Worm (Caenorhabditis elegans) whole organism, L2 larva: ENCODE measurements around the gene F32D8.4.

Experiments used
- C34F6.9 ChIP-seq: fragments of 150-350 bp; optimal IDR thresholded peaks from 2 replicates; lab custom pipeline; 2014; ENCODE audit warnings: missing biosample characterization, missing genetic modification characterization
- F13H6.1 ChIP-seq: sonication (generic microtip); optimal IDR thresholded peaks from 2 replicates; lab custom pipeline; 2016; ENCODE audit warnings: missing genetic modification characterization, missing compliant biosample characterization
- R02D3.7 ChIP-seq: fragments of 150-350 bp; optimal IDR thresholded peaks from 2 replicates; lab custom pipeline; 2014; ENCODE audit warnings: missing biosample characterization, missing genetic modification characterization
- Y55F3AM.14 ChIP-seq: fragments of 200-800 bp; sonication (Bioruptor generic); optimal IDR thresholded peaks from 2 replicates; lab custom pipeline; 2018; ENCODE audit warnings: mild to moderate bottlenecking, missing genetic modification characterization, missing compliant biosample characterization
- ZK546.5 ChIP-seq: sonication (generic microtip); optimal IDR thresholded peaks from 2 replicates; lab custom pipeline; 2017; ENCODE audit warnings: missing biosample characterization, missing genetic modification characterization
- alr-1 ChIP-seq: fragments of 150-350 bp; optimal IDR thresholded peaks from 2 replicates; lab custom pipeline; 2014; ENCODE audit warnings: missing biosample characterization, missing genetic modification characterization
- aly-2 ChIP-seq: fragments of 150-350 bp; optimal IDR thresholded peaks from 2 replicates; lab custom pipeline; 2014; ENCODE audit warnings: missing biosample characterization, missing genetic modification characterization
- ama-1 ChIP-seq: fragments of 150-350 bp; optimal IDR thresholded peaks from 2 replicates; lab custom pipeline; 2018; ENCODE audit warnings: inconsistent platforms
- blmp-1 ChIP-seq: sonication (generic microtip); optimal IDR thresholded peaks from 2 replicates; lab custom pipeline; 2017; ENCODE audit warnings: missing genetic modification characterization, mild to moderate bottlenecking, missing compliant biosample characterization, antibody characterized with exemption, moderate library complexity; ENCODE audit not compliant: insufficient read depth
- ceh-16 ChIP-seq: fragments of 150-350 bp; optimal IDR thresholded peaks from 2 replicates; lab custom pipeline; 2014; ENCODE audit warnings: missing biosample characterization, missing genetic modification characterization
- ceh-82 ChIP-seq: fragments of 150-350 bp; optimal IDR thresholded peaks from 2 replicates; lab custom pipeline; 2014; ENCODE audit warnings: missing biosample characterization, missing genetic modification characterization
- crh-2 ChIP-seq: sonication (generic microtip); optimal IDR thresholded peaks from 2 replicates; lab custom pipeline; 2017; ENCODE audit warnings: missing biosample characterization, missing genetic modification characterization
- dmd-4 ChIP-seq: sonication (generic microtip); optimal IDR thresholded peaks from 2 replicates; lab custom pipeline; 2017; ENCODE audit warnings: missing biosample characterization, missing genetic modification characterization
- egl-27 ChIP-seq: sonication (generic microtip); optimal IDR thresholded peaks from 3 replicates; lab custom pipeline; 2017; ENCODE audit warnings: missing biosample characterization, missing genetic modification reagents, missing genetic modification characterization
- elt-1 ChIP-seq: fragments of 150-350 bp; optimal IDR thresholded peaks from 2 replicates; lab custom pipeline; 2014; ENCODE audit warnings: missing biosample characterization, missing genetic modification characterization
- elt-3 ChIP-seq: sonication (generic microtip); optimal IDR thresholded peaks from 2 replicates; lab custom pipeline; 2017; ENCODE audit warnings: missing biosample characterization, missing genetic modification characterization
- fos-1 ChIP-seq: fragments of 150-350 bp; optimal IDR thresholded peaks from 2 replicates; lab custom pipeline; 2014; ENCODE audit warnings: missing biosample characterization, missing genetic modification characterization
- gmeb-1 ChIP-seq: fragments of 150-350 bp; optimal IDR thresholded peaks from 2 replicates; lab custom pipeline; 2014; ENCODE audit warnings: missing biosample characterization, missing genetic modification characterization
- lin-11 ChIP-seq: fragments of 150-350 bp; sonication (generic microtip); optimal IDR thresholded peaks from 2 replicates; lab custom pipeline; 2014; ENCODE audit warnings: missing biosample characterization, missing genetic modification characterization, inconsistent platforms, mixed read lengths
- lin-13 ChIP-seq: fragments of 150-350 bp; optimal IDR thresholded peaks from 2 replicates; lab custom pipeline; 2014; ENCODE audit warnings: missing biosample characterization, missing genetic modification reagents, missing genetic modification characterization
- lin-39 ChIP-seq: fragments of 150-350 bp; optimal IDR thresholded peaks from 2 replicates; lab custom pipeline; 2014; ENCODE audit warnings: missing biosample characterization, missing genetic modification reagents, missing genetic modification characterization
- lsy-2 ChIP-seq, 2 experiments: fragments of 150-350 bp in 1 of 2; sonication (generic microtip) in 1 of 2; optimal IDR thresholded peaks; 2 replicates each; lab custom pipeline; 2014 to 2017; ENCODE audit warnings: missing biosample characterization in 2 of 2, missing genetic modification characterization in 2 of 2
- mab-5 ChIP-seq: fragments of 150-350 bp; optimal IDR thresholded peaks from 2 replicates; lab custom pipeline; 2014; ENCODE audit warnings: missing biosample characterization, missing genetic modification characterization
- mbf-1 ChIP-seq: sonication (generic microtip); optimal IDR thresholded peaks from 2 replicates; lab custom pipeline; 2017; ENCODE audit warnings: missing biosample characterization, missing genetic modification characterization
- mdl-1 ChIP-seq, 2 experiments: fragments of 150-350 bp in 1 of 2; sonication (generic microtip) in 1 of 2; optimal IDR thresholded peaks; 2 replicates each; lab custom pipeline; 2017; ENCODE audit warnings: missing biosample characterization in 2 of 2, missing genetic modification characterization in 2 of 2
- nhr-10 ChIP-seq: sonication (generic microtip); optimal IDR thresholded peaks from 2 replicates; lab custom pipeline; 2017; ENCODE audit warnings: missing biosample characterization, missing genetic modification characterization
- nhr-11 ChIP-seq: fragments of 150-350 bp; optimal IDR thresholded peaks from 2 replicates; lab custom pipeline; 2014; ENCODE audit warnings: missing biosample characterization, missing genetic modification characterization
- nhr-12 ChIP-seq: fragments of 150-350 bp; optimal IDR thresholded peaks from 2 replicates; lab custom pipeline; 2014; ENCODE audit warnings: missing biosample characterization, missing genetic modification characterization
- nhr-129 ChIP-seq: fragments of 150-350 bp; optimal IDR thresholded peaks from 2 replicates; lab custom pipeline; 2014; ENCODE audit warnings: missing biosample characterization, missing genetic modification characterization
- nhr-21 ChIP-seq: fragments of 150-350 bp; optimal IDR thresholded peaks from 2 replicates; lab custom pipeline; 2014; ENCODE audit warnings: missing biosample characterization, missing genetic modification characterization
- nhr-23 ChIP-seq: fragments of 150-350 bp; optimal IDR thresholded peaks from 2 replicates; lab custom pipeline; 2014; ENCODE audit warnings: missing biosample characterization, missing genetic modification reagents, missing genetic modification characterization
- nhr-237 ChIP-seq: fragments of 150-350 bp; optimal IDR thresholded peaks from 2 replicates; lab custom pipeline; 2014; ENCODE audit warnings: missing biosample characterization, missing genetic modification characterization
- nhr-25 ChIP-seq: fragments of 150-350 bp; sonication (generic microtip); optimal IDR thresholded peaks from 3 replicates; lab custom pipeline; 2014; ENCODE audit warnings: missing biosample characterization, missing genetic modification characterization
- nhr-6 ChIP-seq: fragments of 150-350 bp; optimal IDR thresholded peaks from 2 replicates; lab custom pipeline; 2014; ENCODE audit warnings: missing biosample characterization, missing genetic modification characterization
- nhr-77 ChIP-seq: fragments of 150-350 bp; optimal IDR thresholded peaks from 2 replicates; lab custom pipeline; 2014; ENCODE audit warnings: missing biosample characterization, missing genetic modification characterization
- peb-1 ChIP-seq: fragments of 150-350 bp; optimal IDR thresholded peaks from 2 replicates; lab custom pipeline; 2014; ENCODE audit warnings: missing biosample characterization, missing genetic modification characterization
- sem-4 ChIP-seq: fragments of 150-350 bp; optimal IDR thresholded peaks from 2 replicates; lab custom pipeline; 2014; ENCODE audit warnings: missing biosample characterization, missing genetic modification reagents, missing genetic modification characterization
- skn-1 ChIP-seq: sonication (generic microtip); optimal IDR thresholded peaks from 2 replicates; lab custom pipeline; 2017; ENCODE audit warnings: missing biosample characterization, missing genetic modification characterization
- sma-3 ChIP-seq: sonication (generic microtip); optimal IDR thresholded peaks from 2 replicates; lab custom pipeline; 2016; ENCODE audit warnings: missing genetic modification reagents, missing genetic modification characterization, missing compliant biosample characterization
- sma-9 ChIP-seq, 2 experiments: fragments of 150-350 bp in 1 of 2; sonication (generic microtip) in 1 of 2; optimal IDR thresholded peaks; 2 replicates each; lab custom pipeline; 2014 to 2016; ENCODE audit warnings: missing genetic modification characterization in 2 of 2, mild to moderate bottlenecking in 1 of 2, missing biosample characterization in 1 of 2, missing compliant biosample characterization in 1 of 2, missing genetic modification reagents in 1 of 2, moderate library complexity in 1 of 2
- snpc-4 ChIP-seq: fragments of 150-350 bp; optimal IDR thresholded peaks from 2 replicates; lab custom pipeline; 2014; ENCODE audit warnings: missing biosample characterization, missing genetic modification characterization
- unc-39 ChIP-seq: fragments of 150-350 bp; optimal IDR thresholded peaks from 2 replicates; lab custom pipeline; 2014; ENCODE audit warnings: missing biosample characterization, missing genetic modification characterization
- unc-55 ChIP-seq: fragments of 150-350 bp; sonication (generic microtip); optimal IDR thresholded peaks from 3 replicates; lab custom pipeline; 2014; ENCODE audit warnings: missing biosample characterization, missing genetic modification reagents, missing genetic modification characterization
- unc-62 ChIP-seq: fragments of 150-350 bp; optimal IDR thresholded peaks from 2 replicates; lab custom pipeline; 2014; ENCODE audit warnings: missing biosample characterization, missing genetic modification reagents, missing genetic modification characterization
- zag-1 ChIP-seq: fragments of 150-350 bp; optimal IDR thresholded peaks from 2 replicates; lab custom pipeline; 2014; ENCODE audit warnings: missing biosample characterization, missing genetic modification characterization
- ztf-1 ChIP-seq: fragments of 200-800 bp; sonication (Bioruptor generic); conservative IDR thresholded peaks from 2 replicates; pipeline ENCODE4 v1.3.6; 2022; ENCODE audit warnings: missing genetic modification characterization, missing compliant biosample characterization
- ztf-11 ChIP-seq: sonication (generic microtip); optimal IDR thresholded peaks from 2 replicates; lab custom pipeline; 2017; ENCODE audit warnings: missing biosample characterization, missing genetic modification characterization
- ztf-4 ChIP-seq: fragments of 150-350 bp; optimal IDR thresholded peaks from 2 replicates; lab custom pipeline; 2014; ENCODE audit warnings: missing biosample characterization, missing genetic modification characterization

F32D8.4 gene

ce11 chrV:10870050-10870449 lies 23.3 kb downstream of the F32D8.4 start:
- TF ChIP-seq alr-1 (tag; lab: Kevin White, UChicago) (no peak), nhr-129 (tag; lab: Kevin White, UChicago) (peak; percentile 64), gmeb-1 (tag; lab: Kevin White, UChicago) (no peak), fos-1 (tag; lab: Kevin White, UChicago) (peak; percentile 24), unc-62 (GFP tag; lab: Kevin White, UChicago) (no peak), sma-9 (GFP tag; optimal IDR thresholded peaks at IDR 0.05; lab: Kevin White, UChicago) (peak; percentile 8), sma-9 (tag; optimal IDR thresholded peaks at IDR 0.05; lab: Kevin White, UChicago) (no peak)
- TF ChIP-seq, all 48 proteins: peak for 3

- TF ChIP-seq alr-1 (tag; lab: Kevin White, UChicago) (no peak), lin-11 (no peak), snpc-4 (tag; lab: Kevin White, UChicago) (no peak), lsy-2 (tag; optimal IDR thresholded peaks at IDR 0.05; lab: Kevin White, UChicago) (peak in 1 of 2 experiments; percentile 48), unc-62 (GFP tag; lab: Kevin White, UChicago) (no peak), aly-2 (no peak), ztf-1 (GFP tag; lab: Robert Waterston, UW) (no peak), mab-5 (tag; lab: Kevin White, UChicago) (no peak), skn-1 (no peak), elt-1 (tag; lab: Kevin White, UChicago) (no peak), nhr-11 (tag; lab: Kevin White, UChicago) (no peak), zag-1 (tag; lab: Kevin White, UChicago) (no peak), mdl-1 (tag; optimal IDR thresholded peaks at IDR 0.05; lab: Kevin White, UChicago) (peak; percentile 19 to 40), unc-39 (tag; lab: Kevin White, UChicago) (no peak), blmp-1 (peak; percentile 78), nhr-6 (tag; lab: Kevin White, UChicago) (no peak), nhr-237 (no peak), unc-55 (GFP tag; lab: Kevin White, UChicago) (peak; percentile 19), peb-1 (tag; lab: Kevin White, UChicago) (no peak), nhr-129 (tag; lab: Kevin White, UChicago) (peak; percentile 45), elt-3 (tag; lab: Kevin White, UChicago) (no peak), ceh-82 (no peak), C34F6.9 (tag; lab: Kevin White, UChicago) (peak; percentile 51), fos-1 (tag; lab: Kevin White, UChicago) (peak; percentile 32), Y55F3AM.14 (peak; percentile 70), nhr-77 (tag; lab: Kevin White, UChicago) (no peak), ztf-4 (peak; percentile 7), nhr-10 (tag; lab: Kevin White, UChicago) (no peak), sma-3 (GFP tag; lab: Kevin White, UChicago) (peak; percentile 9), F13H6.1 (tag; lab: Kevin White, UChicago) (peak; percentile 8), gmeb-1 (tag; lab: Kevin White, UChicago) (no peak), ZK546.5 (tag; lab: Kevin White, UChicago) (no peak), nhr-23 (tag; lab: Kevin White, UChicago) (no peak), ama-1 (lab: Kevin White, UChicago) (no peak), lin-13 (GFP tag; lab: Kevin White, UChicago) (no peak), sem-4 (tag; lab: Kevin White, UChicago) (peak; percentile 0), R02D3.7 (tag; lab: Kevin White, UChicago) (no peak), nhr-12 (tag; lab: Kevin White, UChicago) (no peak), egl-27 (tag; lab: Kevin White, UChicago) (no peak), crh-2 (tag; lab: Kevin White, UChicago) (peak; percentile 92), lin-39 (no peak), nhr-25 (tag; lab: Kevin White, UChicago) (peak; percentile 35), nhr-21 (tag; lab: Kevin White, UChicago) (peak; percentile 39), mbf-1 (tag; lab: Kevin White, UChicago) (no peak), sma-9 (GFP tag; optimal IDR thresholded peaks at IDR 0.05; lab: Kevin White, UChicago) (peak; percentile 75), sma-9 (tag; optimal IDR thresholded peaks at IDR 0.05; lab: Kevin White, UChicago) (no peak), ceh-16 (tag; lab: Kevin White, UChicago) (no peak), ztf-11 (tag; lab: Kevin White, UChicago) (no peak), dmd-4 (tag; lab: Kevin White, UChicago) (no peak)
Observed at ce11 chrV:10867586-10867985, 25.8 kb downstream of the F32D8.4 start.
